Fruit fly (Drosophila melanogaster) whole organism, embryonic: ENCODE measurements around the gene alphaCOP.

Source experiments
- Atf-2 ChIP-seq: fragments of 200-800 bp; sonication (Bioruptor generic); optimal IDR thresholded peaks from 2 replicates; lab custom pipeline; 2016; ENCODE audit warnings: missing biosample characterization, missing genetic modification characterization
- C15 ChIP-seq: fragments of 200-800 bp; sonication (Bioruptor generic); IDR thresholded peaks from 3 replicates; pipeline ENCODE4 v1.3.6; 2022; ENCODE audit warnings: missing biosample characterization, missing genetic modification characterization
- CG10274 ChIP-seq: fragments of 200-800 bp; sonication (Bioruptor generic); optimal IDR thresholded peaks from 3 replicates; lab custom pipeline; 2017; ENCODE audit warnings: missing biosample characterization, mild to moderate bottlenecking, missing genetic modification characterization
- CG11456 ChIP-seq: fragments of 200-800 bp; sonication (Bioruptor generic); IDR thresholded peaks from 3 replicates; pipeline ENCODE4 v1.3.6; 2022; ENCODE audit warnings: missing biosample characterization, missing genetic modification characterization
- CG13775 ChIP-seq: fragments of 200-800 bp; sonication (Bioruptor generic); optimal IDR thresholded peaks from 3 replicates; lab custom pipeline; 2017; ENCODE audit warnings: missing biosample characterization, mild to moderate bottlenecking, missing genetic modification characterization
- CG15514 ChIP-seq: fragments of 200-800 bp; sonication (Bioruptor generic); optimal IDR thresholded peaks from 3 replicates; lab custom pipeline; 2017; ENCODE audit warnings: missing biosample characterization, missing genetic modification characterization, mild to moderate bottlenecking, moderate library complexity, missing genetic modification reagents
- CG15601 ChIP-seq: fragments of 200-800 bp; sonication (Bioruptor generic); optimal IDR thresholded peaks from 3 replicates; lab custom pipeline; 2019; ENCODE audit warnings: missing biosample characterization, mild to moderate bottlenecking, missing genetic modification characterization, moderate library complexity
- CG15696 ChIP-seq: fragments of 200-800 bp; sonication (Bioruptor generic); optimal IDR thresholded peaks from 2 replicates; lab custom pipeline; 2019; ENCODE audit warnings: missing biosample characterization, mild to moderate bottlenecking, missing genetic modification characterization, moderate library complexity
- CG16863 ChIP-seq: fragments of 200-800 bp; sonication (Bioruptor generic); optimal IDR thresholded peaks from 3 replicates; lab custom pipeline; 2016; ENCODE audit warnings: missing biosample characterization, missing genetic modification characterization
- CG17829 ChIP-seq: fragments of 200-800 bp; optimal IDR thresholded peaks from 2 replicates; lab custom pipeline; 2019; ENCODE audit warnings: missing biosample characterization, mild to moderate bottlenecking, missing genetic modification characterization, moderate library complexity
- CG1792 ChIP-seq: fragments of 200-800 bp; sonication (Bioruptor generic); optimal IDR thresholded peaks from 2 replicates; lab custom pipeline; 2016; ENCODE audit warnings: missing biosample characterization, missing genetic modification characterization
- CG18262 ChIP-seq: fragments of 200-800 bp; optimal IDR thresholded peaks from 3 replicates; lab custom pipeline; 2019; ENCODE audit warnings: missing biosample characterization, mild to moderate bottlenecking, missing genetic modification characterization, moderate library complexity
- CG32772 ChIP-seq: fragments of 200-800 bp; sonication (Bioruptor generic); IDR thresholded peaks from 2 replicates; pipeline ENCODE4 v1.3.6; 2022; ENCODE audit warnings: missing biosample characterization, missing genetic modification characterization
- CG3281 ChIP-seq: fragments of 200-800 bp; sonication (Bioruptor generic); optimal IDR thresholded peaks from 3 replicates; lab custom pipeline; 2017; ENCODE audit warnings: missing biosample characterization, mild to moderate bottlenecking, missing genetic modification characterization
- CG3407 ChIP-seq: fragments of 200-800 bp; sonication (Bioruptor generic); optimal IDR thresholded peaks from 2 replicates; lab custom pipeline; 2018; ENCODE audit warnings: missing biosample characterization, mild to moderate bottlenecking, missing genetic modification characterization
- CG34224 ChIP-seq: fragments of 200-800 bp; sonication (Bioruptor generic); IDR thresholded peaks from 3 replicates; pipeline ENCODE4 v1.3.6; 2022; ENCODE audit warnings: missing biosample characterization, missing genetic modification characterization; ENCODE audit not compliant: partially characterized antibody
- CG4404 ChIP-seq: fragments of 200-800 bp; sonication (Bioruptor generic); IDR thresholded peaks from 2 replicates; pipeline ENCODE4 v1.3.6; 2022; ENCODE audit warnings: missing biosample characterization, missing genetic modification characterization
- CG5245 ChIP-seq: fragments of 200-800 bp; sonication (Bioruptor generic); optimal IDR thresholded peaks from 3 replicates; lab custom pipeline; 2016; ENCODE audit warnings: missing biosample characterization, missing genetic modification characterization
- CG6791 ChIP-seq: fragments of 200-800 bp; sonication (Bioruptor generic); IDR thresholded peaks from 3 replicates; pipeline ENCODE4 v1.3.6; 2022; ENCODE audit warnings: missing biosample characterization, missing genetic modification characterization; ENCODE audit not compliant: partially characterized antibody
- CG9817 ChIP-seq: fragments of 200-800 bp; sonication (Bioruptor generic); optimal IDR thresholded peaks from 2 replicates; lab custom pipeline; 2018; ENCODE audit warnings: missing biosample characterization, mild to moderate bottlenecking, missing genetic modification characterization, moderate library complexity
- Dip2 ChIP-seq: fragments of 200-800 bp; sonication (Bioruptor generic); IDR thresholded peaks from 2 replicates; pipeline ENCODE4 v1.3.6; 2022; ENCODE audit warnings: missing biosample characterization, missing genetic modification characterization
- Dll ChIP-seq: fragments of 200-800 bp; sonication (Bioruptor generic); IDR thresholded peaks from 4 replicates; pipeline ENCODE4 v1.3.6; 2022; ENCODE audit warnings: missing biosample characterization, missing genetic modification characterization; ENCODE audit not compliant: partially characterized antibody
- Gsc ChIP-seq: fragments of 200-800 bp; sonication (Bioruptor generic); IDR thresholded peaks from 2 replicates; pipeline ENCODE4 v1.3.6; 2022; ENCODE audit warnings: missing biosample characterization, missing genetic modification characterization
- Lhr ChIP-seq: fragments of 200-800 bp; sonication (Bioruptor generic); optimal IDR thresholded peaks from 3 replicates; lab custom pipeline; 2017; ENCODE audit warnings: mild to moderate bottlenecking, missing biosample characterization, missing genetic modification reagents, missing genetic modification characterization
- Mes4 ChIP-seq: fragments of 200-800 bp; sonication (Bioruptor generic); optimal IDR thresholded peaks from 2 replicates; lab custom pipeline; 2016; ENCODE audit warnings: missing biosample characterization, missing genetic modification characterization
- Oaz ChIP-seq: fragments of 200-800 bp; sonication (Bioruptor generic); IDR thresholded peaks from 2 replicates; pipeline ENCODE4 v1.3.6; 2022; ENCODE audit warnings: missing biosample characterization, missing genetic modification characterization
- Pdp1 ChIP-seq, 2 experiments: fragments of 200-800 bp; sonication (Bioruptor generic); optimal IDR thresholded peaks; 3 replicates each; lab custom pipeline; 2016; ENCODE audit warnings: missing biosample characterization in 2 of 2, missing genetic modification characterization in 2 of 2, mild to moderate bottlenecking in 1 of 2, moderate library complexity in 1 of 2
- Spps ChIP-seq: fragments of 200-800 bp; sonication (Bioruptor generic); optimal IDR thresholded peaks from 2 replicates; lab custom pipeline; 2018; ENCODE audit warnings: missing biosample characterization, mild to moderate bottlenecking, missing genetic modification characterization
- Stat92E ChIP-seq, 3 experiments: fragments of >200 bp in 2 of 3; fragments of 200-800 bp in 1 of 3; sonication (Bioruptor generic) in 1 of 3; optimal IDR thresholded peaks; 2 replicates each; lab custom pipeline; 2017 to 2019; ENCODE audit warnings: missing biosample characterization in 3 of 3, missing genetic modification characterization in 3 of 3, mild to moderate bottlenecking in 1 of 3, moderate library complexity in 1 of 3
- ac ChIP-seq: fragments of 200-800 bp; sonication (Bioruptor generic); optimal IDR thresholded peaks from 3 replicates; lab custom pipeline; 2017; ENCODE audit warnings: missing biosample characterization, mild to moderate bottlenecking, missing genetic modification characterization
- az2 ChIP-seq: fragments of 200-800 bp; sonication (Bioruptor generic); optimal IDR thresholded peaks from 3 replicates; lab custom pipeline; 2016; ENCODE audit warnings: missing biosample characterization, missing genetic modification characterization
- btn ChIP-seq: fragments of 200-800 bp; sonication (Bioruptor generic); optimal IDR thresholded peaks from 2 replicates; lab custom pipeline; 2016; ENCODE audit warnings: missing biosample characterization, missing genetic modification characterization
- chm ChIP-seq: fragments of 200-800 bp; sonication (Bioruptor generic); IDR thresholded peaks from 2 replicates; pipeline ENCODE4 v1.3.6; 2022; ENCODE audit warnings: missing biosample characterization, missing genetic modification characterization
- crc ChIP-seq: fragments of 200-800 bp; sonication (Bioruptor generic); optimal IDR thresholded peaks from 2 replicates; lab custom pipeline; 2016; ENCODE audit warnings: missing biosample characterization, missing genetic modification characterization
- dan ChIP-seq: fragments of 200-800 bp; sonication (Bioruptor generic); IDR thresholded peaks from 2 replicates; pipeline ENCODE4 v1.3.6; 2022; ENCODE audit warnings: missing biosample characterization, missing genetic modification characterization
- disco-r ChIP-seq: fragments of 200-800 bp; sonication (Bioruptor generic); optimal IDR thresholded peaks from 2 replicates; lab custom pipeline; 2016; ENCODE audit warnings: missing biosample characterization, missing genetic modification characterization
- esg ChIP-seq: fragments of 200-800 bp; sonication (Bioruptor generic); conservative IDR thresholded peaks from 2 replicates; pipeline ENCODE4 v1.3.6; 2022; ENCODE audit warnings: missing biosample characterization, missing genetic modification characterization
- eyg ChIP-seq: fragments of 200-800 bp; sonication (Bioruptor generic); optimal IDR thresholded peaks from 3 replicates; lab custom pipeline; 2016; ENCODE audit warnings: missing biosample characterization, missing genetic modification characterization
- fd3F ChIP-seq: fragments of 200-800 bp; sonication (Bioruptor generic); optimal IDR thresholded peaks from 2 replicates; lab custom pipeline; 2018; ENCODE audit warnings: missing biosample characterization, mild to moderate bottlenecking, missing genetic modification characterization, moderate library complexity
- gsb ChIP-seq: fragments of 200-800 bp; sonication (Bioruptor generic); IDR thresholded peaks from 2 replicates; pipeline ENCODE4 v1.3.6; 2022; ENCODE audit warnings: missing biosample characterization, missing genetic modification characterization
- jumu ChIP-seq: fragments of 200-800 bp; sonication (Bioruptor generic); optimal IDR thresholded peaks from 3 replicates; lab custom pipeline; 2016; ENCODE audit warnings: missing biosample characterization, missing genetic modification characterization
- klu ChIP-seq: fragments of 200-800 bp; sonication (Bioruptor generic); IDR thresholded peaks from 2 replicates; pipeline ENCODE4 v1.3.6; 2022; ENCODE audit warnings: missing biosample characterization, missing genetic modification characterization
- lbe ChIP-seq: fragments of 200-800 bp; sonication (Bioruptor generic); optimal IDR thresholded peaks from 2 replicates; lab custom pipeline; 2016; ENCODE audit warnings: missing biosample characterization, mild to moderate bottlenecking, missing genetic modification characterization
- luna ChIP-seq: fragments of 200-800 bp; sonication (Bioruptor generic); optimal IDR thresholded peaks from 2 replicates; lab custom pipeline; 2016; ENCODE audit warnings: missing biosample characterization, missing genetic modification characterization
- pfk ChIP-seq: fragments of 200-800 bp; sonication (Bioruptor generic); optimal IDR thresholded peaks from 2 replicates; lab custom pipeline; 2018; ENCODE audit warnings: missing biosample characterization, mild to moderate bottlenecking, missing genetic modification characterization, moderate library complexity
- pnt ChIP-seq: fragments of 200-800 bp; sonication (Bioruptor generic); optimal IDR thresholded peaks from 3 replicates; lab custom pipeline; 2016; ENCODE audit warnings: missing biosample characterization, missing genetic modification characterization
- pzg ChIP-seq: fragments of 200-800 bp; sonication (Bioruptor generic); optimal IDR thresholded peaks from 3 replicates; lab custom pipeline; 2018; ENCODE audit warnings: missing biosample characterization, mild to moderate bottlenecking, missing genetic modification characterization, moderate library complexity
- rib ChIP-seq: fragments of 200-800 bp; sonication (Bioruptor generic); IDR thresholded peaks from 2 replicates; pipeline ENCODE4 v1.3.6; 2022; ENCODE audit warnings: missing biosample characterization, missing genetic modification characterization
- slou ChIP-seq: fragments of 200-800 bp; sonication (Bioruptor generic); optimal IDR thresholded peaks from 3 replicates; lab custom pipeline; 2016; ENCODE audit warnings: missing biosample characterization, missing genetic modification characterization
- sr ChIP-seq: fragments of 200-800 bp; sonication (Bioruptor generic); IDR thresholded peaks from 3 replicates; pipeline ENCODE4 v1.3.6; 2022; ENCODE audit warnings: missing biosample characterization, missing genetic modification characterization
- unpg ChIP-seq: fragments of 200-800 bp; sonication (Bioruptor generic); optimal IDR thresholded peaks from 3 replicates; lab custom pipeline; 2018; ENCODE audit warnings: missing biosample characterization, mild to moderate bottlenecking, missing genetic modification characterization, moderate library complexity

Gene alphaCOP

DNA sequence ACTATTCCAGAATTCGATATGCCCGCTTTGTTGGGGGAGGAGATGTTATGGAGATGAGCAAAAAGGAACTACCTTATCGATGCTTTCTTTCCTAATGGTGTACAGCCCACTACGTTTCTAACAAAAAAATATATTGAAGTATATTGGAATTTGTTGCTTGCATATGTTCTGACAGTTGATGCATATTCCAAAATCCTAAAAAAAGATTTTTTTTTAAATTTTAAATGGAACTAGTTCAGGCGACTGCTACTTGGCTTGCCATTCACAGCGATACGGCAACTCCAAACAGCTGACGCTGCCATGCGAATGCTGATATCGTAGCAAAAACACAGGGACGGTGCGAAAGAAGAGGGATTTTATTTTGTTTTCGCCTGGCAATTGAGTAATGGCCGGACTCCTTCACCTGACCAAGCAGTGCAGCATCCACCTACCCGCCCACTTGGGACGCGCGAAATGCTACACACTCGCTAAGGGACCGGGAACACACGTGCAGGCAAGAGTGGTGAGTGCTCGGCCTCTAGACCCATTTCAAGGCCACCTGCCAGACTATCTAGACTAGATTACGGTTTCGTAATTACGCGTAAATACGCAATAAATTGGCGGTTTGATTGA lies 26.8 kb downstream of the alphaCOP start, which contains the start of the genes CG13926, ABCB7 and CG33230 (continued):
- TF ChIP-seq CG15601 (tag; lab: Kevin White, UChicago) (no peak), Stat92E (GFP tag; optimal IDR thresholded peaks at IDR 0.05; lab: Kevin White, UChicago) (peak in 1 of 3 experiments; percentile 53), CG10274 (GFP tag; lab: Kevin White, UChicago) (peak; percentile 95), CG3407 (GFP tag; lab: Kevin White, UChicago) (no peak), sr (GFP tag; lab: Robert Waterston, UW) (no peak), crc (GFP tag; lab: Kevin White, UChicago) (no peak), CG11456 (GFP tag; lab: Robert Waterston, UW) (no peak), esg (GFP tag; lab: Robert Waterston, UW) (no peak), slou (GFP tag; lab: Kevin White, UChicago) (no peak), Oaz (no peak), Lhr (GFP tag; lab: Kevin White, UChicago) (peak; percentile 8), CG13775 (peak; percentile 35), CG5245 (GFP tag; lab: Kevin White, UChicago) (peak; percentile 14), Dll (GFP tag; lab: Robert Waterston, UW) (peak; percentile 41; the same call in 1 of the 4 replicates), C15 (no peak), CG15514 (GFP tag; lab: Kevin White, UChicago) (peak; percentile 99), CG6791 (GFP tag; lab: Robert Waterston, UW) (no peak), CG9817 (tag; lab: Kevin White, UChicago) (peak; percentile 6), CG16863 (GFP tag; lab: Kevin White, UChicago) (no peak), pnt (GFP tag; lab: Kevin White, UChicago) (no peak), klu (no peak), CG4404 (no peak), Pdp1 (GFP tag; optimal IDR thresholded peaks at IDR 0.05; lab: Kevin White, UChicago) (peak; percentile 39 to 77), luna (GFP tag; lab: Kevin White, UChicago) (no peak), Spps (tag; lab: Kevin White, UChicago) (no peak), eyg (GFP tag; lab: Kevin White, UChicago) (no peak), Mes4 (no peak), pzg (peak; percentile 54), ac (GFP tag; lab: Kevin White, UChicago) (no peak), CG1792 (GFP tag; lab: Kevin White, UChicago) (no peak), CG17829 (peak; percentile 34), unpg (no peak), dan (GFP tag; lab: Robert Waterston, UW) (no peak), btn (no peak), pfk (GFP tag; lab: Kevin White, UChicago) (no peak), disco-r (GFP tag; lab: Kevin White, UChicago) (no peak), lbe (GFP tag; lab: Kevin White, UChicago) (no peak), CG3281 (peak; percentile 55), CG15696 (tag; lab: Kevin White, UChicago) (no peak), CG34224 (GFP tag; lab: Robert Waterston, UW) (peak; percentile 66; the same call in 2 of the 3 replicates), az2 (GFP tag; lab: Kevin White, UChicago) (peak; percentile 8), fd3F (GFP tag; lab: Kevin White, UChicago) (no peak), CG32772 (GFP tag; lab: Robert Waterston, UW) (no peak), Atf-2 (no peak), Dip2 (GFP tag; lab: Robert Waterston, UW) (no peak), chm (no peak), CG18262 (no peak), gsb (GFP tag; lab: Robert Waterston, UW) (no peak), rib (GFP tag; lab: Robert Waterston, UW) (no peak), jumu (GFP tag; lab: Kevin White, UChicago) (no peak), Gsc (GFP tag; lab: Robert Waterston, UW) (no peak)
